Worm (Caenorhabditis elegans) whole organism, L1 larva: ENCODE data around the gene C56G2.4.

Experiments used
- aly-2 ChIP-seq: fragments of 150-350 bp; optimal IDR thresholded peaks from 2 replicates; lab custom pipeline; 2014; ENCODE audit warnings: missing biosample characterization, missing genetic modification characterization
- ama-1 ChIP-seq: fragments of 150-350 bp; optimal IDR thresholded peaks from 2 replicates; lab custom pipeline; 2014
- blmp-1 ChIP-seq: fragments of 150-350 bp; optimal IDR thresholded peaks from 2 replicates; lab custom pipeline; 2014; ENCODE audit warnings: missing biosample characterization, missing genetic modification characterization
- ceh-8 ChIP-seq: fragments of 200-800 bp; sonication (Bioruptor generic); optimal IDR thresholded peaks from 2 replicates; lab custom pipeline; 2018; ENCODE audit warnings: mild to moderate bottlenecking, missing genetic modification characterization, moderate library complexity, missing compliant biosample characterization
- ceh-82 ChIP-seq, 3 experiments: fragments of 150-350 bp in 1 of 3; sonication (generic microtip) in 2 of 3; optimal IDR thresholded peaks; 2 replicates each; lab custom pipeline; 2014 to 2017; ENCODE audit warnings: missing biosample characterization in 3 of 3, missing genetic modification characterization in 3 of 3
- efl-1 ChIP-seq, 4 experiments: fragments of 150-350 bp; optimal IDR thresholded peaks in 3 of 4; peaks in 1 of 4; 1 replicate in 1 of 4; 2 replicates in 3 of 4; lab custom pipeline; 2014; ENCODE audit warnings: missing biosample characterization in 2 of 4, missing genetic modification characterization in 2 of 4, missing genetic modification reagents in 2 of 4
- efl-3 ChIP-seq: fragments of 200-800 bp; sonication (Bioruptor generic); optimal IDR thresholded peaks from 2 replicates; lab custom pipeline; 2018; ENCODE audit warnings: mild to moderate bottlenecking, missing genetic modification characterization, missing compliant biosample characterization
- egl-27 ChIP-seq, 2 experiments: fragments of 150-350 bp in 1 of 2; sonication (generic microtip); optimal IDR thresholded peaks; 3 replicates each; lab custom pipeline; 2017 to 2018; ENCODE audit warnings: missing biosample characterization in 2 of 2, missing genetic modification characterization in 2 of 2, missing genetic modification reagents in 2 of 2
- elt-2 ChIP-seq: sonication (generic microtip); optimal IDR thresholded peaks from 2 replicates; lab custom pipeline; 2016; ENCODE audit warnings: missing genetic modification characterization, mild to moderate bottlenecking, inconsistent platforms, missing compliant biosample characterization, missing genetic modification reagents
- elt-3 ChIP-seq, 6 experiments: fragments of 150-350 bp in 1 of 6; sonication (generic microtip); optimal IDR thresholded peaks; 2 replicates each; lab custom pipeline; 2017 to 2018; ENCODE audit warnings: missing biosample characterization in 6 of 6, missing genetic modification characterization in 6 of 6, inconsistent platforms in 1 of 6
- fkh-4 ChIP-seq: sonication (generic microtip); optimal IDR thresholded peaks from 2 replicates; lab custom pipeline; 2016; ENCODE audit warnings: missing compliant biosample characterization, missing genetic modification characterization, borderline replicate concordance
- fkh-8 ChIP-seq: sonication (generic microtip); optimal IDR thresholded peaks from 2 replicates; lab custom pipeline; 2016; ENCODE audit warnings: mild to moderate bottlenecking, missing genetic modification characterization, missing compliant biosample characterization
- grh-1 ChIP-seq: fragments of 200-800 bp; sonication (Bioruptor generic); IDR thresholded peaks from 2 replicates; pipeline ENCODE4 v1.3.6; 2022; ENCODE audit warnings: missing genetic modification reagents, missing genetic modification characterization, missing compliant biosample characterization
- hlh-17 ChIP-seq: fragments of 200-800 bp; sonication (Bioruptor generic); optimal IDR thresholded peaks from 2 replicates; lab custom pipeline; 2018; ENCODE audit warnings: missing genetic modification characterization, mild to moderate bottlenecking, missing compliant biosample characterization, moderate library complexity, borderline replicate concordance
- lin-13 ChIP-seq: fragments of 150-350 bp; optimal IDR thresholded peaks from 2 replicates; lab custom pipeline; 2014; ENCODE audit warnings: missing biosample characterization, missing genetic modification reagents, missing genetic modification characterization
- lin-14 ChIP-seq: fragments of 200-800 bp; sonication (Bioruptor generic); optimal IDR thresholded peaks from 2 replicates; lab custom pipeline; 2018; ENCODE audit warnings: mild to moderate bottlenecking, missing genetic modification characterization, moderate library complexity, missing compliant biosample characterization
- lin-35 ChIP-seq, 2 experiments: fragments of 150-350 bp; optimal IDR thresholded peaks; 2 replicates each; lab custom pipeline; 2014; ENCODE audit warnings: missing biosample characterization in 2 of 2, missing genetic modification characterization in 2 of 2, missing genetic modification reagents in 2 of 2
- mdl-1 ChIP-seq, 2 experiments: fragments of 150-350 bp; optimal IDR thresholded peaks; 2 replicates each; lab custom pipeline; 2014 to 2017; ENCODE audit warnings: missing biosample characterization in 2 of 2, missing genetic modification characterization in 2 of 2, inconsistent platforms in 1 of 2
- nhr-11 ChIP-seq: fragments of 150-350 bp; optimal IDR thresholded peaks from 2 replicates; lab custom pipeline; 2014; ENCODE audit warnings: missing biosample characterization, missing genetic modification characterization
- nhr-12 ChIP-seq: sonication (generic microtip); optimal IDR thresholded peaks from 2 replicates; lab custom pipeline; 2017; ENCODE audit warnings: missing biosample characterization, missing genetic modification characterization
- nhr-28 ChIP-seq: fragments of 150-350 bp; optimal IDR thresholded peaks from 2 replicates; lab custom pipeline; 2014; ENCODE audit warnings: missing biosample characterization, missing genetic modification characterization
- nhr-76 ChIP-seq: sonication (generic microtip); optimal IDR thresholded peaks from 2 replicates; lab custom pipeline; 2017; ENCODE audit warnings: missing biosample characterization, missing genetic modification characterization
- nhr-77 ChIP-seq: fragments of 150-350 bp; optimal IDR thresholded peaks from 2 replicates; lab custom pipeline; 2014; ENCODE audit warnings: missing biosample characterization, missing genetic modification characterization
- nhr-85 ChIP-seq: sonication (generic microtip); peaks from one replicate; lab custom pipeline; 2016; ENCODE audit warnings: missing genetic modification characterization, inconsistent platforms, missing compliant biosample characterization
- nhr-90 ChIP-seq: sonication (generic microtip); optimal IDR thresholded peaks from 2 replicates; lab custom pipeline; 2016; ENCODE audit warnings: mild to moderate bottlenecking, missing genetic modification characterization, missing compliant biosample characterization; ENCODE audit not compliant: poor library complexity
- pax-3 ChIP-seq: fragments of 200-800 bp; sonication (Bioruptor generic); optimal IDR thresholded peaks from 2 replicates; lab custom pipeline; 2018; ENCODE audit warnings: mild to moderate bottlenecking, missing genetic modification characterization, moderate library complexity, missing compliant biosample characterization
- pqm-1 ChIP-seq: sonication (generic microtip); optimal IDR thresholded peaks from 3 replicates; lab custom pipeline; 2017; ENCODE audit warnings: missing biosample characterization, missing genetic modification characterization
- rnt-1 ChIP-seq: sonication (generic microtip); optimal IDR thresholded peaks from 2 replicates; lab custom pipeline; 2016; ENCODE audit warnings: mild to moderate bottlenecking, missing genetic modification characterization, moderate library complexity, missing compliant biosample characterization
- skn-1 ChIP-seq: fragments of 150-350 bp; optimal IDR thresholded peaks from 2 replicates; lab custom pipeline; 2014; ENCODE audit warnings: missing biosample characterization, missing genetic modification characterization
- snu-23 ChIP-seq: sonication (generic microtip); optimal IDR thresholded peaks from 2 replicates; lab custom pipeline; 2016; ENCODE audit warnings: missing genetic modification characterization, missing compliant biosample characterization
- sptf-1 ChIP-seq: fragments of 150-350 bp; optimal IDR thresholded peaks from 2 replicates; lab custom pipeline; 2014; ENCODE audit warnings: missing biosample characterization, missing genetic modification characterization
- swsn-7 ChIP-seq: sonication (generic microtip); optimal IDR thresholded peaks from 2 replicates; lab custom pipeline; 2016; ENCODE audit warnings: missing genetic modification characterization, missing compliant biosample characterization
- tbx-2 ChIP-seq: sonication (generic microtip); optimal IDR thresholded peaks from 2 replicates; lab custom pipeline; 2016; ENCODE audit warnings: missing genetic modification characterization, missing compliant biosample characterization
- tlp-1 ChIP-seq: fragments of 150-350 bp; optimal IDR thresholded peaks from 2 replicates; lab custom pipeline; 2014; ENCODE audit warnings: missing biosample characterization, missing genetic modification characterization
- unc-130 ChIP-seq: fragments of 150-350 bp; optimal IDR thresholded peaks from 2 replicates; lab custom pipeline; 2017; ENCODE audit warnings: missing biosample characterization, missing genetic modification characterization, inconsistent platforms
- zag-1 ChIP-seq: fragments of 150-350 bp; optimal IDR thresholded peaks from 2 replicates; lab custom pipeline; 2014; ENCODE audit warnings: missing biosample characterization, missing genetic modification characterization
- ztf-11 ChIP-seq, 2 experiments: sonication (generic microtip); optimal IDR thresholded peaks; 2 replicates each; lab custom pipeline; 2016 to 2017; ENCODE audit warnings: missing genetic modification characterization in 2 of 2, missing biosample characterization in 1 of 2, missing compliant biosample characterization in 1 of 2

The C56G2.4 gene

ce11 chrIII:6352459-6352858, 20.9 kb downstream of the C56G2.4 start (continued):
- TF ChIP-seq ama-1 (lab: Kevin White, UChicago): peak; percentile 27
- no peak for TF ChIP-seq elt-3 (tag; optimal IDR thresholded peaks at IDR 0.05; lab: Kevin White, UChicago)
- no peak for TF ChIP-seq efl-3 (GFP tag; lab: Kevin White, UChicago)
- no peak for TF ChIP-seq ztf-11 (tag; optimal IDR thresholded peaks at IDR 0.05; lab: Kevin White, UChicago)

- TF ChIP-seq tbx-2 (no peak), pax-3 (peak; percentile 2), unc-130 (tag; lab: Kevin White, UChicago) (no peak)
These were observed 21.6 kb downstream of the C56G2.4 start, which contains the start of gene akap-1 for ce11 chrIII:6353084-6353483. Gene akap-1 (plus strand): TSS chrIII:6353384.

ce11 chrIII:6355359-6355758, 23.8 kb downstream of the C56G2.4 start:
- TF ChIP-seq nhr-76 (tag; lab: Kevin White, UChicago) (no peak), mdl-1 (tag; optimal IDR thresholded peaks at IDR 0.05; lab: Kevin White, UChicago) (no peak), nhr-77 (tag; lab: Kevin White, UChicago) (peak; percentile 8), ceh-8 (GFP tag; lab: Kevin White, UChicago) (no peak), skn-1 (tag; lab: Kevin White, UChicago) (no peak), efl-1 (optimal IDR thresholded peaks at IDR 0.05; lab: Kevin White, UChicago) (no peak), efl-1 (GFP tag; optimal IDR thresholded peaks at IDR 0.05 in 1 of 2; lab: Kevin White, UChicago) (peak in 1 of 2 experiments; percentile 58), pqm-1 (tag; lab: Kevin White, UChicago) (no peak), nhr-28 (tag; lab: Kevin White, UChicago) (no peak), nhr-90 (no peak), pax-3 (no peak), efl-3 (GFP tag; lab: Kevin White, UChicago) (no peak), nhr-11 (tag; lab: Kevin White, UChicago) (no peak), tlp-1 (tag; lab: Kevin White, UChicago) (no peak), rnt-1 (peak; percentile 2), sptf-1 (tag; lab: Kevin White, UChicago) (no peak), fkh-8 (tag; lab: Kevin White, UChicago) (no peak), egl-27 (tag; optimal IDR thresholded peaks at IDR 0.05; lab: Kevin White, UChicago) (no peak), elt-2 (tag; lab: Kevin White, UChicago) (no peak)

- TF ChIP-seq aly-2: no peak
- TF ChIP-seq lin-14 (GFP tag; lab: Kevin White, UChicago): peak; percentile 28
- TF ChIP-seq nhr-90: no peak
- TF ChIP-seq swsn-7 (tag; lab: Kevin White, UChicago): no peak
- peak in 1 of 2 experiments; percentile 54 for TF ChIP-seq lin-35 (GFP tag; optimal IDR thresholded peaks at IDR 0.05; lab: Kevin White, UChicago)
- TF ChIP-seq grh-1 (GFP tag; lab: Robert Waterston, UW): no peak
- peak; percentile 2 for TF ChIP-seq blmp-1 (tag; lab: Kevin White, UChicago)
- TF ChIP-seq efl-1 (optimal IDR thresholded peaks at IDR 0.05; lab: Kevin White, UChicago): no peak
- peak in 1 of 2 experiments; percentile 88 for TF ChIP-seq efl-1 (GFP tag; optimal IDR thresholded peaks at IDR 0.05 in 1 of 2; lab: Kevin White, UChicago)
- TF ChIP-seq nhr-85 (tag; lab: Kevin White, UChicago): peak; percentile 68
- no peak for TF ChIP-seq ceh-82 (tag; optimal IDR thresholded peaks at IDR 0.05; lab: Kevin White, UChicago)
- TF ChIP-seq zag-1 (tag; lab: Kevin White, UChicago): no peak
- no peak for TF ChIP-seq lin-13 (GFP tag; lab: Kevin White, UChicago)
- TF ChIP-seq hlh-17: no peak
- peak; percentile 2 for TF ChIP-seq rnt-1
- no peak for TF ChIP-seq nhr-12 (tag; lab: Kevin White, UChicago)
- no peak for TF ChIP-seq fkh-4
- TF ChIP-seq nhr-76 (tag; lab: Kevin White, UChicago): no peak
- peak; percentile 44 for TF ChIP-seq snu-23 (GFP tag; lab: Kevin White, UChicago)
These were observed 24.5 kb downstream of the C56G2.4 start for ce11 chrIII:6356007-6356406.
